Fruit fly (Drosophila melanogaster) whole organism: ENCODE data around the gene b6.

ENCODE experiments used
- pan ChIP-seq: fragments of >200 bp; optimal IDR thresholded peaks from 2 replicates; lab custom pipeline; 2017
- psq ChIP-seq: fragments of >200 bp; optimal IDR thresholded peaks from 2 replicates; lab custom pipeline; 2017

dm6 chrX:1714874-1715273 is 28.4 kb downstream of the b6 start:
- no peak for TF ChIP-seq psq
- no peak for TF ChIP-seq pan
